Worm (Caenorhabditis elegans) whole organism, L2 larva: ENCODE results near the gene K08F4.5.

ENCODE experiments used
- R02D3.7 ChIP-seq: fragments of 150-350 bp; optimal IDR thresholded peaks from 2 replicates; lab custom pipeline; 2014; ENCODE audit warnings: missing biosample characterization, missing genetic modification characterization
- Y55F3AM.14 ChIP-seq: fragments of 200-800 bp; sonication (Bioruptor generic); optimal IDR thresholded peaks from 2 replicates; lab custom pipeline; 2018; ENCODE audit warnings: mild to moderate bottlenecking, missing genetic modification characterization, missing compliant biosample characterization
- ZK546.5 ChIP-seq: sonication (generic microtip); optimal IDR thresholded peaks from 2 replicates; lab custom pipeline; 2017; ENCODE audit warnings: missing biosample characterization, missing genetic modification characterization
- alr-1 ChIP-seq: fragments of 150-350 bp; optimal IDR thresholded peaks from 2 replicates; lab custom pipeline; 2014; ENCODE audit warnings: missing biosample characterization, missing genetic modification characterization
- aly-2 ChIP-seq: fragments of 150-350 bp; optimal IDR thresholded peaks from 2 replicates; lab custom pipeline; 2014; ENCODE audit warnings: missing biosample characterization, missing genetic modification characterization
- ama-1 ChIP-seq: fragments of 150-350 bp; optimal IDR thresholded peaks from 2 replicates; lab custom pipeline; 2018; ENCODE audit warnings: inconsistent platforms
- ceh-82 ChIP-seq: fragments of 150-350 bp; optimal IDR thresholded peaks from 2 replicates; lab custom pipeline; 2014; ENCODE audit warnings: missing biosample characterization, missing genetic modification characterization
- crh-2 ChIP-seq: sonication (generic microtip); optimal IDR thresholded peaks from 2 replicates; lab custom pipeline; 2017; ENCODE audit warnings: missing biosample characterization, missing genetic modification characterization
- dmd-4 ChIP-seq: sonication (generic microtip); optimal IDR thresholded peaks from 2 replicates; lab custom pipeline; 2017; ENCODE audit warnings: missing biosample characterization, missing genetic modification characterization
- egl-27 ChIP-seq: sonication (generic microtip); optimal IDR thresholded peaks from 3 replicates; lab custom pipeline; 2017; ENCODE audit warnings: missing biosample characterization, missing genetic modification reagents, missing genetic modification characterization
- elt-1 ChIP-seq: fragments of 150-350 bp; optimal IDR thresholded peaks from 2 replicates; lab custom pipeline; 2014; ENCODE audit warnings: missing biosample characterization, missing genetic modification characterization
- elt-3 ChIP-seq: sonication (generic microtip); optimal IDR thresholded peaks from 2 replicates; lab custom pipeline; 2017; ENCODE audit warnings: missing biosample characterization, missing genetic modification characterization
- gmeb-1 ChIP-seq: fragments of 150-350 bp; optimal IDR thresholded peaks from 2 replicates; lab custom pipeline; 2014; ENCODE audit warnings: missing biosample characterization, missing genetic modification characterization
- lin-11 ChIP-seq: fragments of 150-350 bp; sonication (generic microtip); optimal IDR thresholded peaks from 2 replicates; lab custom pipeline; 2014; ENCODE audit warnings: missing biosample characterization, missing genetic modification characterization, inconsistent platforms, mixed read lengths
- lin-13 ChIP-seq: fragments of 150-350 bp; optimal IDR thresholded peaks from 2 replicates; lab custom pipeline; 2014; ENCODE audit warnings: missing biosample characterization, missing genetic modification reagents, missing genetic modification characterization
- lin-39 ChIP-seq: fragments of 150-350 bp; optimal IDR thresholded peaks from 2 replicates; lab custom pipeline; 2014; ENCODE audit warnings: missing biosample characterization, missing genetic modification reagents, missing genetic modification characterization
- lsy-2 ChIP-seq, 2 experiments: fragments of 150-350 bp in 1 of 2; sonication (generic microtip) in 1 of 2; optimal IDR thresholded peaks; 2 replicates each; lab custom pipeline; 2014 to 2017; ENCODE audit warnings: missing biosample characterization in 2 of 2, missing genetic modification characterization in 2 of 2
- mbf-1 ChIP-seq: sonication (generic microtip); optimal IDR thresholded peaks from 2 replicates; lab custom pipeline; 2017; ENCODE audit warnings: missing biosample characterization, missing genetic modification characterization
- mdl-1 ChIP-seq, 2 experiments: fragments of 150-350 bp in 1 of 2; sonication (generic microtip) in 1 of 2; optimal IDR thresholded peaks; 2 replicates each; lab custom pipeline; 2017; ENCODE audit warnings: missing biosample characterization in 2 of 2, missing genetic modification characterization in 2 of 2
- nhr-10 ChIP-seq: sonication (generic microtip); optimal IDR thresholded peaks from 2 replicates; lab custom pipeline; 2017; ENCODE audit warnings: missing biosample characterization, missing genetic modification characterization
- nhr-11 ChIP-seq: fragments of 150-350 bp; optimal IDR thresholded peaks from 2 replicates; lab custom pipeline; 2014; ENCODE audit warnings: missing biosample characterization, missing genetic modification characterization
- nhr-12 ChIP-seq: fragments of 150-350 bp; optimal IDR thresholded peaks from 2 replicates; lab custom pipeline; 2014; ENCODE audit warnings: missing biosample characterization, missing genetic modification characterization
- nhr-237 ChIP-seq: fragments of 150-350 bp; optimal IDR thresholded peaks from 2 replicates; lab custom pipeline; 2014; ENCODE audit warnings: missing biosample characterization, missing genetic modification characterization
- peb-1 ChIP-seq: fragments of 150-350 bp; optimal IDR thresholded peaks from 2 replicates; lab custom pipeline; 2014; ENCODE audit warnings: missing biosample characterization, missing genetic modification characterization
- skn-1 ChIP-seq: sonication (generic microtip); optimal IDR thresholded peaks from 2 replicates; lab custom pipeline; 2017; ENCODE audit warnings: missing biosample characterization, missing genetic modification characterization
- sma-3 ChIP-seq: sonication (generic microtip); optimal IDR thresholded peaks from 2 replicates; lab custom pipeline; 2016; ENCODE audit warnings: missing genetic modification reagents, missing genetic modification characterization, missing compliant biosample characterization
- sma-9 ChIP-seq, 2 experiments: fragments of 150-350 bp in 1 of 2; sonication (generic microtip) in 1 of 2; optimal IDR thresholded peaks; 2 replicates each; lab custom pipeline; 2014 to 2016; ENCODE audit warnings: missing genetic modification characterization in 2 of 2, mild to moderate bottlenecking in 1 of 2, missing biosample characterization in 1 of 2, missing compliant biosample characterization in 1 of 2, missing genetic modification reagents in 1 of 2, moderate library complexity in 1 of 2
- unc-55 ChIP-seq: fragments of 150-350 bp; sonication (generic microtip); optimal IDR thresholded peaks from 3 replicates; lab custom pipeline; 2014; ENCODE audit warnings: missing biosample characterization, missing genetic modification reagents, missing genetic modification characterization
- unc-62 ChIP-seq: fragments of 150-350 bp; optimal IDR thresholded peaks from 2 replicates; lab custom pipeline; 2014; ENCODE audit warnings: missing biosample characterization, missing genetic modification reagents, missing genetic modification characterization
- zag-1 ChIP-seq: fragments of 150-350 bp; optimal IDR thresholded peaks from 2 replicates; lab custom pipeline; 2014; ENCODE audit warnings: missing biosample characterization, missing genetic modification characterization
- ztf-1 ChIP-seq: fragments of 200-800 bp; sonication (Bioruptor generic); conservative IDR thresholded peaks from 2 replicates; pipeline ENCODE4 v1.3.6; 2022; ENCODE audit warnings: missing genetic modification characterization, missing compliant biosample characterization
- ztf-11 ChIP-seq: sonication (generic microtip); optimal IDR thresholded peaks from 2 replicates; lab custom pipeline; 2017; ENCODE audit warnings: missing biosample characterization, missing genetic modification characterization
- ztf-4 ChIP-seq: fragments of 150-350 bp; optimal IDR thresholded peaks from 2 replicates; lab custom pipeline; 2014; ENCODE audit warnings: missing biosample characterization, missing genetic modification characterization

Gene K08F4.5

ce11 chrIV:10128446-10128845 lies 7.3 kb downstream of the K08F4.5 start:
- no peak for TF ChIP-seq crh-2 (tag; lab: Kevin White, UChicago)
- no peak for TF ChIP-seq lin-11
- no peak for TF ChIP-seq ama-1 (lab: Kevin White, UChicago)
- TF ChIP-seq unc-62, result no peak
- no peak for TF ChIP-seq lin-13 (GFP tag; lab: Kevin White, UChicago)
- no peak for TF ChIP-seq ztf-11 (tag; lab: Kevin White, UChicago)
- no peak for TF ChIP-seq nhr-237
- no peak for TF ChIP-seq R02D3.7
- TF ChIP-seq ztf-4 (tag; lab: Kevin White, UChicago), result no peak
- no peak for TF ChIP-seq gmeb-1 (tag; lab: Kevin White, UChicago)
- TF ChIP-seq lin-39 (tag; lab: Kevin White, UChicago), result no peak
- no peak for TF ChIP-seq sma-3 (GFP tag; lab: Kevin White, UChicago)
- no peak for TF ChIP-seq elt-1 (tag; lab: Kevin White, UChicago)
- no peak for TF ChIP-seq skn-1

- no peak for TF ChIP-seq skn-1
- no peak for TF ChIP-seq ZK546.5 (tag; lab: Kevin White, UChicago)
- TF ChIP-seq nhr-11, result no peak
- no peak for TF ChIP-seq lsy-2 (tag; optimal IDR thresholded peaks at IDR 0.05; lab: Kevin White, UChicago)
- TF ChIP-seq lin-13 (GFP tag; lab: Kevin White, UChicago), result no peak
- TF ChIP-seq sma-9 (GFP tag; optimal IDR thresholded peaks at IDR 0.05; lab: Kevin White, UChicago), result no peak
- TF ChIP-seq sma-9 (tag; optimal IDR thresholded peaks at IDR 0.05; lab: Kevin White, UChicago), result no peak
- no peak for TF ChIP-seq gmeb-1 (tag; lab: Kevin White, UChicago)
- no peak for TF ChIP-seq ztf-11 (tag; lab: Kevin White, UChicago)
Measured at ce11 chrIV:10126544-10126943, 9.2 kb downstream of the K08F4.5 start, which contains the start of gene ctf-18. ctf-18 (minus strand) TSS chrIV:10126644.

- TF ChIP-seq nhr-10 (tag; lab: Kevin White, UChicago) (no peak), mdl-1 (tag; optimal IDR thresholded peaks at IDR 0.05; lab: Kevin White, UChicago) (no peak), lsy-2 (tag; optimal IDR thresholded peaks at IDR 0.05; lab: Kevin White, UChicago) (no peak), unc-55 (GFP tag; lab: Kevin White, UChicago) (no peak), peb-1 (tag; lab: Kevin White, UChicago) (no peak), aly-2 (tag; lab: Kevin White, UChicago) (no peak), nhr-12 (tag; lab: Kevin White, UChicago) (no peak), mbf-1 (tag; lab: Kevin White, UChicago) (no peak), ztf-1 (GFP tag; lab: Robert Waterston, UW) (no peak), ama-1 (lab: Kevin White, UChicago) (no peak), zag-1 (tag; lab: Kevin White, UChicago) (no peak), elt-1 (tag; lab: Kevin White, UChicago) (no peak), dmd-4 (tag; lab: Kevin White, UChicago) (no peak)
Measured at ce11 chrIV:10122205-10122604, 13.5 kb downstream of the K08F4.5 start, which contains the start of gene irld-21. irld-21 (minus strand) TSS chrIV:10122305.

ce11 chrIV:10116765-10117164 lies 19.0 kb downstream of the K08F4.5 start:
- no peak for TF ChIP-seq egl-27 (tag; lab: Kevin White, UChicago)
- TF ChIP-seq ceh-82, result no peak
- TF ChIP-seq skn-1, result no peak
- TF ChIP-seq elt-3 (tag; lab: Kevin White, UChicago), result no peak
- TF ChIP-seq Y55F3AM.14 (GFP tag; lab: Kevin White, UChicago), result no peak
- no peak for TF ChIP-seq mbf-1 (tag; lab: Kevin White, UChicago)
- no peak for TF ChIP-seq ama-1 (lab: Kevin White, UChicago)
- no peak for TF ChIP-seq nhr-11
- TF ChIP-seq R02D3.7, result no peak
- TF ChIP-seq gmeb-1 (tag; lab: Kevin White, UChicago), result no peak
- no peak for TF ChIP-seq peb-1 (tag; lab: Kevin White, UChicago)
- no peak for TF ChIP-seq nhr-10 (tag; lab: Kevin White, UChicago)
- TF ChIP-seq nhr-237, result no peak
- TF ChIP-seq, all 48 proteins: peak for 0

- TF ChIP-seq elt-3 (tag; lab: Kevin White, UChicago) (no peak), alr-1 (tag; lab: Kevin White, UChicago) (no peak)
Measured at ce11 chrIV:10115142-10115541, 20.6 kb downstream of the K08F4.5 start, which contains the start of gene C04G2.10. C04G2.10 (plus strand) TSS chrIV:10115442.
